Worm (Caenorhabditis elegans) whole organism, L2 larva: Measurements from ENCODE around the gene ptr-13.

Experiments used
- blmp-1 ChIP-seq: sonication (generic microtip); optimal IDR thresholded peaks from 2 replicates; lab custom pipeline; 2017; ENCODE audit warnings: missing genetic modification characterization, mild to moderate bottlenecking, missing compliant biosample characterization, antibody characterized with exemption, moderate library complexity; ENCODE audit not compliant: insufficient read depth
- ceh-82 ChIP-seq: fragments of 150-350 bp; optimal IDR thresholded peaks from 2 replicates; lab custom pipeline; 2014; ENCODE audit warnings: missing biosample characterization, missing genetic modification characterization
- lin-13 ChIP-seq: fragments of 150-350 bp; optimal IDR thresholded peaks from 2 replicates; lab custom pipeline; 2014; ENCODE audit warnings: missing biosample characterization, missing genetic modification reagents, missing genetic modification characterization
- lsy-2 ChIP-seq, 2 experiments: fragments of 150-350 bp in 1 of 2; sonication (generic microtip) in 1 of 2; optimal IDR thresholded peaks; 2 replicates each; lab custom pipeline; 2014 to 2017; ENCODE audit warnings: missing biosample characterization in 2 of 2, missing genetic modification characterization in 2 of 2
- mdl-1 ChIP-seq, 2 experiments: fragments of 150-350 bp in 1 of 2; sonication (generic microtip) in 1 of 2; optimal IDR thresholded peaks; 2 replicates each; lab custom pipeline; 2017; ENCODE audit warnings: missing biosample characterization in 2 of 2, missing genetic modification characterization in 2 of 2
- nhr-6 ChIP-seq: fragments of 150-350 bp; optimal IDR thresholded peaks from 2 replicates; lab custom pipeline; 2014; ENCODE audit warnings: missing biosample characterization, missing genetic modification characterization
- nhr-77 ChIP-seq: fragments of 150-350 bp; optimal IDR thresholded peaks from 2 replicates; lab custom pipeline; 2014; ENCODE audit warnings: missing biosample characterization, missing genetic modification characterization
- unc-39 ChIP-seq: fragments of 150-350 bp; optimal IDR thresholded peaks from 2 replicates; lab custom pipeline; 2014; ENCODE audit warnings: missing biosample characterization, missing genetic modification characterization

DNA sequence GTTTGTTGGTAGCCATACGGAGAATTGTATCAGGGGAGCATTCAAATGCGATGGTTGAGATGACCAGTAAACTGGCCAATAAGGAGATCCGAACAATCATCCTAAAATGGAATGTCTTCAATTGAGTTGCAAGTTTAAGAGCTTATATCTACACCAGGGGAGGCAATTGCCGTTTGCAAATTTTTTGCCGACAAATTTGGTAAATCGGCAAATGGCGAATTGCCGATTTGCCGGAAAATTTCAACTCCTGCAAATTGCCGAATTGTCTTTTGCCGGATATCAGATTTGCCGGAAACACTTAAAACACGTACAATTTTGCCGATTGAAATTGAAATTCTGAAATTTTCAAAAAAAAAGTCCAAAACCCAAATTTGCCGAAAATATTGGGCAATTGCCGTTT, 27.5 kb downstream of the ptr-13 start, which contains the start of gene F40F8.5:
- TF ChIP-seq mdl-1 (tag; optimal IDR thresholded peaks at IDR 0.05; lab: Kevin White, UChicago) (no peak), nhr-6 (tag; lab: Kevin White, UChicago) (no peak), ceh-82 (tag; lab: Kevin White, UChicago) (no peak), blmp-1 (tag; lab: Kevin White, UChicago) (no peak), lsy-2 (tag; optimal IDR thresholded peaks at IDR 0.05; lab: Kevin White, UChicago) (no peak), lin-13 (GFP tag; lab: Kevin White, UChicago) (no peak), unc-39 (tag; lab: Kevin White, UChicago) (no peak), nhr-77 (no peak)
